Worm (Caenorhabditis elegans): ENCODE data around the gene Y102E9.6.

Gene Y102E9.6

ce11 chrIII:6734420-6734819 is 2.0 kb downstream of the Y102E9.6 start, which contains the start of gene Y102E9.3:
Gene Y102E9.3 (minus strand): TSS chrIII:6734520.
- TF ChIP-seq tra-4 (tag; optimal IDR thresholded peaks at IDR 0.05) (no peak), ceh-36 (tag; optimal IDR thresholded peaks at IDR 0.05) (no peak), hmbx-1 (tag; optimal IDR thresholded peaks at IDR 0.05) (no peak), ama-1 (optimal IDR thresholded peaks at IDR 0.05) (no peak), scrt-1 (GFP tag; IDR thresholded peaks at IDR 0.05) (no peak), flt-1 (GFP tag; IDR thresholded peaks at IDR 0.05) (no peak), aly-1 (tag; optimal IDR thresholded peaks at IDR 0.05) (no peak), F13C5.2 (tag; optimal IDR thresholded peaks at IDR 0.05) (no peak), hmg-4 (GFP tag; optimal IDR thresholded peaks at IDR 0.05) (no peak), tbx-11 (GFP tag; IDR thresholded peaks at IDR 0.05) (no peak), pes-1 (GFP tag; IDR thresholded peaks at IDR 0.05) (no peak), tbx-37 (GFP tag; conservative IDR thresholded peaks at IDR 0.05) (no peak), ceh-13 (GFP tag; optimal IDR thresholded peaks at IDR 0.05) (no peak), B0310.2 (tag; optimal IDR thresholded peaks at IDR 0.05) (no peak), ets-7 (tag; optimal IDR thresholded peaks at IDR 0.05) (no peak), hnd-1 (tag; optimal IDR thresholded peaks at IDR 0.05) (no peak), sea-1 (GFP tag; conservative IDR thresholded peaks at IDR 0.05) (no peak)

ce11 chrIII:6731285-6731684 is 5.2 kb downstream of the Y102E9.6 start:
- TF ChIP-seq ama-1 (optimal IDR thresholded peaks at IDR 0.05) (no peak), pes-1 (GFP tag; IDR thresholded peaks at IDR 0.05) (no peak), tbx-11 (GFP tag; IDR thresholded peaks at IDR 0.05) (no peak), B0310.2 (tag; optimal IDR thresholded peaks at IDR 0.05) (no peak), hnd-1 (tag; optimal IDR thresholded peaks at IDR 0.05) (no peak), ceh-36 (tag; optimal IDR thresholded peaks at IDR 0.05) (no peak), aly-1 (tag; optimal IDR thresholded peaks at IDR 0.05) (no peak), hmbx-1 (tag; optimal IDR thresholded peaks at IDR 0.05) (no peak), tbx-37 (GFP tag; conservative IDR thresholded peaks at IDR 0.05) (no peak), ets-7 (tag; optimal IDR thresholded peaks at IDR 0.05) (no peak)

ce11 chrIII:6730185-6730850 is 6.1 kb downstream of the Y102E9.6 start, which contains the start of the genes Y102E9.5 and odr-4:
Gene Y102E9.5 (minus strand): TSS chrIII:6730285.
Gene odr-4 (plus strand): TSS chrIII:6730800.
- no peak for TF ChIP-seq scrt-1 (GFP tag; IDR thresholded peaks at IDR 0.05)
- TF ChIP-seq flt-1 (GFP tag; IDR thresholded peaks at IDR 0.05), result no peak
- TF ChIP-seq aly-1 (tag; optimal IDR thresholded peaks at IDR 0.05), result no peak
- TF ChIP-seq ets-7 (tag; optimal IDR thresholded peaks at IDR 0.05), result no peak
- no peak for TF ChIP-seq pes-1 (GFP tag; IDR thresholded peaks at IDR 0.05)
- TF ChIP-seq hnd-1 (tag; optimal IDR thresholded peaks at IDR 0.05), result no peak
- TF ChIP-seq hmg-4 (GFP tag; optimal IDR thresholded peaks at IDR 0.05), result no peak
- TF ChIP-seq tbx-37 (GFP tag; conservative IDR thresholded peaks at IDR 0.05), result no peak
- no peak for TF ChIP-seq ceh-36 (tag; optimal IDR thresholded peaks at IDR 0.05)
- TF ChIP-seq sea-1 (GFP tag; conservative IDR thresholded peaks at IDR 0.05), result no peak
- no peak for TF ChIP-seq F13C5.2 (tag; optimal IDR thresholded peaks at IDR 0.05)
- no peak for TF ChIP-seq ama-1 (optimal IDR thresholded peaks at IDR 0.05)
- no peak for TF ChIP-seq tbx-11 (GFP tag; IDR thresholded peaks at IDR 0.05)
- TF ChIP-seq ceh-13 (GFP tag; optimal IDR thresholded peaks at IDR 0.05), result no peak
- TF ChIP-seq hmbx-1 (tag; optimal IDR thresholded peaks at IDR 0.05), result no peak
- TF ChIP-seq tra-4 (tag; optimal IDR thresholded peaks at IDR 0.05), result no peak
- TF ChIP-seq B0310.2 (tag; optimal IDR thresholded peaks at IDR 0.05), result no peak

- TF ChIP-seq ceh-13 (GFP tag; optimal IDR thresholded peaks at IDR 0.05) (no peak), tbx-11 (GFP tag; IDR thresholded peaks at IDR 0.05) (no peak), ama-1 (optimal IDR thresholded peaks at IDR 0.05) (no peak), ets-7 (tag; optimal IDR thresholded peaks at IDR 0.05) (no peak), aly-1 (tag; optimal IDR thresholded peaks at IDR 0.05) (no peak), flt-1 (GFP tag; IDR thresholded peaks at IDR 0.05) (no peak), sea-1 (GFP tag; conservative IDR thresholded peaks at IDR 0.05) (no peak), hnd-1 (tag; optimal IDR thresholded peaks at IDR 0.05) (no peak), B0310.2 (tag; optimal IDR thresholded peaks at IDR 0.05) (no peak)
Observed at ce11 chrIII:6725489-6725888, 11.0 kb downstream of the Y102E9.6 start, which contains the start of gene wdr-4. Gene wdr-4 (plus strand): TSS chrIII:6725789.

DNA sequence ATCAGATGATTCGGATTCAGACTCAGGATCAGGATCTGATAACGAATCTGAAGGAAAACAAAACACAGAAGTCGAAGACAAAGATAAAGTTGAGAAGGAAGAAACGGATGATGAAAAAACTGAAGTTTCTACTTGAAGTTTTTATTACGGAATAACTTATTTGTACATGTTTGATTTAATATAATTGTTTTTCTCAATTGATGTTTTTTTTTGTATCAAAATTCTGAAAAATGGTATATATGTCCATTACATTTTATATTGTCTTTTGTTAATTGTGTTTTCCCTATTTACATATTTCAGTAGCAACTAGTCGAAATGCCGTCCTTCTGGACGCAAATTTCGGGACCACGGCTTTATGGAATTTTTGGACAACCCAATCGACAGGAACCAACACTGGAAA is 13.4 kb downstream of the Y102E9.6 start, which contains the start of gene F37A4.1:
Gene F37A4.1, plus strand, starts transcription at position 301 of the 400 bp plus-strand sequence.
- TF ChIP-seq tra-4 (tag; optimal IDR thresholded peaks at IDR 0.05) (no peak), ceh-36 (tag; optimal IDR thresholded peaks at IDR 0.05) (no peak), ets-7 (tag; optimal IDR thresholded peaks at IDR 0.05) (no peak), hnd-1 (tag; optimal IDR thresholded peaks at IDR 0.05) (no peak)

DNA sequence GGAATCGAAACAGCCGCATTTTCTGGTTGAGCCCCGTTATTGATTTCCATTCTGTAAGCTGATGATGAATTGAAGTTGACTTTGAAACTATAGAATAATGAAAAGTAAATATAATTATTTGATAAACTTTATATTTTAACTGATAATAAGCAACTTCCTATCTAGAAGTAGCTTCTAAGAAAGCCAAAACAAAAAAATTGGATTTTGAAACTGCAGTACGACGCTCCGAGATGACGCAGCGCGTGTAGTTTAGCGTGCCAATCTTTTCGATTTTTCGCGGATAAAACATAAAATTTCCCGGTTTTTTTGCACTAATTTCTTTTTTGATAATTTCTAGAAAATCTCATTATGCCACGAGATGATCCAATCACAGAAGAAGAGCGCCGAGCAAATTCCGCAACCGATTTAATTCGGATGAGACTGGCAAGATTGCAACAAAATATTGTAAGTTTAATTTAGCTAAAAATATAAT is 14.2 kb downstream of the Y102E9.6 start, which contains the start of the genes bath-41 and F37A4.2:
Gene bath-41, minus strand, starts transcription at position 51 of the 472 bp plus-strand sequence.
Gene F37A4.2, plus strand, starts transcription at position 247 of the 472 bp plus-strand sequence.
- TF ChIP-seq scrt-1 (GFP tag; IDR thresholded peaks at IDR 0.05), result no peak
- TF ChIP-seq sea-1 (GFP tag; conservative IDR thresholded peaks at IDR 0.05), result no peak
- TF ChIP-seq flt-1 (GFP tag; IDR thresholded peaks at IDR 0.05), result no peak
- TF ChIP-seq hmbx-1 (tag; optimal IDR thresholded peaks at IDR 0.05), result no peak
- no peak for TF ChIP-seq tra-4 (tag; optimal IDR thresholded peaks at IDR 0.05)
- TF ChIP-seq aly-1 (tag; optimal IDR thresholded peaks at IDR 0.05), result no peak
- TF ChIP-seq ceh-13 (GFP tag; optimal IDR thresholded peaks at IDR 0.05), result no peak
- no peak for TF ChIP-seq tbx-11 (GFP tag; IDR thresholded peaks at IDR 0.05)
- no peak for TF ChIP-seq tbx-37 (GFP tag; conservative IDR thresholded peaks at IDR 0.05)
- TF ChIP-seq ama-1 (optimal IDR thresholded peaks at IDR 0.05), result no peak
- TF ChIP-seq hnd-1 (tag; optimal IDR thresholded peaks at IDR 0.05), result no peak
- no peak for TF ChIP-seq ets-7 (tag; optimal IDR thresholded peaks at IDR 0.05)
- TF ChIP-seq hmg-4 (GFP tag; optimal IDR thresholded peaks at IDR 0.05), result no peak
- TF ChIP-seq B0310.2 (tag; optimal IDR thresholded peaks at IDR 0.05), result no peak
- TF ChIP-seq ceh-36 (tag; optimal IDR thresholded peaks at IDR 0.05), result no peak
- TF ChIP-seq F13C5.2 (tag; optimal IDR thresholded peaks at IDR 0.05), result no peak
- TF ChIP-seq pes-1 (GFP tag; IDR thresholded peaks at IDR 0.05), result no peak

DNA sequence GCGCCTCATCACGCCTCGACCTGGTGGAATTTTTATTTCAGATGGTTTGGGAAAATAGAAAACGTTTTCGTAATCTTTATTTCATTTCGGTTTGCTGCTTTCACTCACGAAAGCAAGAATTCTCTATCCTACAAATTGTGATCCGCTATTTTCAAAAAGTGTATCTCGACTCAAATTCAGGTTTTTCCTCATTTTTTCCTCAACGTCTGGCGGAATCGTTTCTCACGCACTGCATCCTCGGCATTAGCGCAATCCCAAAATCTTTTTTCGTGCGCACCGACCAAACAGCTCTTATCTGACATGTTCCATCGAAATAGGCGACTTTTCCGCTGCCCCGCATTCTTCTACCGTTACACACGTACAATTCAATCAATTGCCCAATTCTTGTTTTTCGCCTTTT is 18.2 kb downstream of the Y102E9.6 start, which contains the start of gene F37A4.3:
Gene F37A4.3, plus strand, starts transcription at position 301 of the 400 bp plus-strand sequence.
- no peak for TF ChIP-seq tbx-37 (GFP tag; conservative IDR thresholded peaks at IDR 0.05)
- no peak for TF ChIP-seq hnd-1 (tag; optimal IDR thresholded peaks at IDR 0.05)
- TF ChIP-seq ama-1 (optimal IDR thresholded peaks at IDR 0.05), result no peak
- no peak for TF ChIP-seq hmbx-1 (tag; optimal IDR thresholded peaks at IDR 0.05)
- no peak for TF ChIP-seq B0310.2 (tag; optimal IDR thresholded peaks at IDR 0.05)
- no peak for TF ChIP-seq pes-1 (GFP tag; IDR thresholded peaks at IDR 0.05)
- no peak for TF ChIP-seq hmg-4 (GFP tag; optimal IDR thresholded peaks at IDR 0.05)

Data from whole organism, early embryonic.